Fruit fly (Drosophila melanogaster) whole organism, adult: ENCODE measurements around the gene obst-H.

Experiments used
- CG11617 ChIP-seq: fragments of 200-800 bp; sonication (Bioruptor generic); optimal IDR thresholded peaks from 2 replicates; lab custom pipeline; 2017; ENCODE audit warnings: mild to moderate bottlenecking, missing biosample characterization, missing genetic modification reagents, missing genetic modification characterization
- CG12768 ChIP-seq: fragments of 200-800 bp; sonication (Bioruptor generic); optimal IDR thresholded peaks from 2 replicates; lab custom pipeline; 2017; ENCODE audit warnings: missing biosample characterization, missing genetic modification characterization, mild to moderate bottlenecking, moderate library complexity, missing genetic modification reagents
- CG14711 ChIP-seq: fragments of 200-800 bp; sonication (Bioruptor generic); optimal IDR thresholded peaks from 2 replicates; lab custom pipeline; 2018; ENCODE audit warnings: missing biosample characterization, mild to moderate bottlenecking, missing genetic modification characterization, moderate library complexity
- CG1620 ChIP-seq: fragments of 200-800 bp; sonication (Bioruptor generic); optimal IDR thresholded peaks from 2 replicates; lab custom pipeline; 2016; ENCODE audit warnings: missing biosample characterization, missing genetic modification characterization
- CG33017 ChIP-seq: fragments of 200-800 bp; sonication (Bioruptor generic); optimal IDR thresholded peaks from 2 replicates; lab custom pipeline; 2018; ENCODE audit warnings: missing biosample characterization, mild to moderate bottlenecking, missing genetic modification characterization, moderate library complexity
- CG5204 ChIP-seq: fragments of 200-800 bp; sonication (Bioruptor generic); optimal IDR thresholded peaks from 2 replicates; lab custom pipeline; 2016; ENCODE audit warnings: missing biosample characterization, missing genetic modification characterization
- CG7045 ChIP-seq: fragments of 200-800 bp; sonication (Bioruptor generic); optimal IDR thresholded peaks from 2 replicates; lab custom pipeline; 2017; ENCODE audit warnings: missing biosample characterization, mild to moderate bottlenecking, missing genetic modification characterization
- CG7101 ChIP-seq: fragments of 200-800 bp; sonication (Bioruptor generic); optimal IDR thresholded peaks from 2 replicates; lab custom pipeline; 2018; ENCODE audit warnings: missing biosample characterization, mild to moderate bottlenecking, missing genetic modification characterization, moderate library complexity
- Clk ChIP-seq: fragments of 200-800 bp; sonication (Bioruptor generic); optimal IDR thresholded peaks from 2 replicates; lab custom pipeline; 2017; ENCODE audit warnings: missing biosample characterization, missing genetic modification characterization
- Crg-1 ChIP-seq: fragments of 200-800 bp; sonication (Bioruptor generic); optimal IDR thresholded peaks from 2 replicates; lab custom pipeline; 2016; ENCODE audit warnings: missing biosample characterization, missing genetic modification characterization
- Hr96 ChIP-seq: fragments of 200-800 bp; sonication (Bioruptor generic); optimal IDR thresholded peaks from 2 replicates; lab custom pipeline; 2016; ENCODE audit warnings: missing biosample characterization, missing genetic modification characterization
- Mnt ChIP-seq: fragments of 200-800 bp; sonication (Bioruptor generic); optimal IDR thresholded peaks from 2 replicates; lab custom pipeline; 2016; ENCODE audit warnings: missing biosample characterization, mild to moderate bottlenecking, missing genetic modification characterization
- bab1 ChIP-seq: fragments of 200-800 bp; sonication (Bioruptor generic); optimal IDR thresholded peaks from 3 replicates; lab custom pipeline; 2019; ENCODE audit warnings: missing biosample characterization, mild to moderate bottlenecking, missing genetic modification characterization, moderate library complexity
- cic ChIP-seq: fragments of 200-800 bp; sonication (Bioruptor generic); optimal IDR thresholded peaks from 2 replicates; lab custom pipeline; 2017; ENCODE audit warnings: missing biosample characterization, mild to moderate bottlenecking, missing genetic modification characterization, moderate library complexity
- cnc ChIP-seq, 2 experiments: fragments of >200 bp; optimal IDR thresholded peaks; 2 replicates each; lab custom pipeline; 2017
- kay ChIP-seq: fragments of 200-800 bp; sonication (Bioruptor generic); peaks from one replicate; lab custom pipeline; 2016; ENCODE audit warnings: missing biosample characterization, missing genetic modification characterization, borderline replicate concordance
- ovo ChIP-seq: fragments of 200-800 bp; sonication (Bioruptor generic); optimal IDR thresholded peaks from 2 replicates; lab custom pipeline; 2016; ENCODE audit warnings: missing biosample characterization, missing genetic modification characterization
- pad ChIP-seq: fragments of 200-800 bp; sonication (Bioruptor generic); optimal IDR thresholded peaks from 3 replicates; lab custom pipeline; 2017; ENCODE audit warnings: missing biosample characterization, missing genetic modification characterization, mild to moderate bottlenecking, moderate library complexity, missing genetic modification reagents
- tj ChIP-seq: fragments of 200-800 bp; sonication (Bioruptor generic); optimal IDR thresholded peaks from 3 replicates; lab custom pipeline; 2017; ENCODE audit warnings: missing biosample characterization, mild to moderate bottlenecking, missing genetic modification characterization, moderate library complexity
- toe ChIP-seq: fragments of 200-800 bp; sonication (Bioruptor generic); optimal IDR thresholded peaks from 2 replicates; lab custom pipeline; 2016; ENCODE audit warnings: missing biosample characterization, missing genetic modification characterization

The obst-H gene

DNA sequence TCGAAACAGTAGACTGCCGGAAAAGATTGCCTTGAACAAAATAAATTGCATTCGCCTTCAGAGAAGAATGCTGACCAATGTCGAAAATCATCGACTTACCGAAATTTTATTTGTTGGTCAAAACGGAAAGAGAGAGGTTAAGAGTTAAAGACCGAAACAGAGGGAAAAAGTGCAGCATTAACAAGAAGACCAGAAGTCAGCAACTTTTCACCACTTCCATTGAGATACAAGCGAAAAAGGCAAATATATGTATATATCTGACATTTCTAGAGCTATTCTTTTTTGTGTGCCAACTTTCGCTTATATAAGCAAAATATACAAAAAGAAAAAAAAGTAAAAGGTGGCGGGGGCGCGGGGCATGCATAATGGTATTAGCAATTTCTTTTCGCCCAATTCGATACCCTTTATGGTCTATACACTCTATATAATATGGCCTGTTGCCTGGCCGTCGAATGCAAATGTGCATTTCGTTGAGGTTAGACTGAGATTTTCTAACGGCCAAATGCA is 10.9 kb upstream of the obst-H start:
- TF ChIP-seq tj (GFP tag; lab: Kevin White, UChicago) (peak; percentile 97), CG1620 (GFP tag; lab: Kevin White, UChicago) (no peak)

DNA sequence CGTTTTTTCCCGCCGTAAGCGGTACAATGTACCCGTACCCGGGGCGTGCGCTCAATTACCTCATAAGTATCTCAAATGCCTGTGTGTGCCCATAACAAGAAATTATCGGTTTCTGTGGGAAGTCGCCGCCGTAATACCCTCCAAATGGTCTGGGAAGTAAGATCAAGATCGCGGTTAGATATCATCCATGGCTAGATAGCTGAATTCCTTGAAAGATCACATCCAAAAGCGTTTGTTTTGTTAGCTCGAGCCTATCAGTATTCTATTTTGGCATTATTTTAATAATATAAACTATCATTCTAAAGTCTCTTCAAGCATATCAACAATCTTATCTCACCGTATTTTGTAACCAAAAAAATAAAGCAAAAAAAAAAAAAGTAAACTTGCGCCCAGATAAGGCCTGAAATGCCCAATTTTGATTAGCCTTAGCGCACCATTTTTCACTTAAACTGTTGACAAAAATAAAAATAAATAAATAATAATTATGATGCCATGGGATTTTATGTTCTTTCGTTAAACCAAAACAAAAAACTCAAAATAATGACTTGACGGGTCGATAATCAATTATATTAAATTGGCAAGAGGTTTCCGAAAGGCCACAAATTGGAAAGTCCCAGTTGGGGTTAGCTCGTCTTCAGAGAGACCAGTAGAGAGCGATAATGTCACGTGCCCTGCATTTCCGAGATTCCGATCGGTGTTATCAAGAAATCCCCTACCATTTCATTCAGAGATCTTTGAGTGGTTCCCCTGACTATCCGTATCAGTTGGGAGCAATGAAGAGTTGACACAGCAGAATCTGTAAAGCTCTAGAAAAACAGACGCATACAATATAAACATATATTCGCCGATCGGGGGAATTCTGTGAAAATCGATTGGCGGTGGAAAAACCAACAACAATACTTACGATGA is 9.8 kb upstream of the obst-H start:
- TF ChIP-seq cnc (optimal IDR thresholded peaks at IDR 0.05; lab: Kevin White, UChicago) (no peak), ovo (GFP tag; lab: Kevin White, UChicago) (no peak), CG7045 (no peak), CG7101 (tag; lab: Kevin White, UChicago) (no peak), cic (GFP tag; lab: Kevin White, UChicago) (peak; percentile 63), tj (GFP tag; lab: Kevin White, UChicago) (no peak), Mnt (GFP tag; lab: Kevin White, UChicago) (no peak), kay (GFP tag; lab: Kevin White, UChicago) (peak; percentile 60), CG11617 (GFP tag; lab: Kevin White, UChicago) (no peak), CG12768 (GFP tag; lab: Kevin White, UChicago) (no peak), bab1 (GFP tag; lab: Kevin White, UChicago) (no peak), Clk (GFP tag; lab: Kevin White, UChicago) (no peak), CG33017 (tag; lab: Kevin White, UChicago) (no peak), toe (no peak)

DNA sequence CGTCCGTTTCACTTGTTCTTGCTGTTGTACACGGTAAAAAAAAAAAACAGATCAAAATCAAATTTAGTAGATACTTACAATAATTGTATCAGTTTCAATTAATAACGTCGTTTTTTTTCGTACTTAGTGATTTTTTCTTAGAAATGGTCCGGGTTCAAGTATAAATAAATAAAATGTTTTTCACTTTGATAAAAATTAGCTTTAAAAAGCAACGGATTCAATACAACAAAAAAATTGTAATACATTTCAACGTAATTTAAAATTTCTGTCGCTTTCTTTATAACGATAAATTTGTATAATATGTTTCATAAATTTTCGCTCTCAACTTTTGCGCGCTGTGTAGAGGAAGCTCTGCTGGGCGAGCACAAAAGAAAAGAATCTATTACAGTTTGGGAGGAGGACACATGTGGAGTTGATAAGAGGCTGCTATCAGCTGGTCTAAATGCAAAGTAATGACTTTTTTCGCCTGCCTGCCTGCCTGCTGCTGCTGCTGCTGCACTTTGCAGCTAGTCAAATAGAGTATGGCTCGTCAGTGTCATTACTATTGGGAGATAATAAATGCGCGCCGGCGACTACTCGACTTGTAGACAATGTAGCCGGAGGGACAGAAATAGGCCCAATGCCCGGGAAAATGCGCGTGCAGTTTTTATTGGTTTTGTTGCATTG is 9.0 kb upstream of the obst-H start:
- peak; percentile 65 for TF ChIP-seq CG14711 (tag; lab: Kevin White, UChicago)
- peak; percentile 28 for TF ChIP-seq CG7045
- peak; percentile 63 for TF ChIP-seq CG5204 (GFP tag; lab: Kevin White, UChicago)
- TF ChIP-seq ovo (GFP tag; lab: Kevin White, UChicago) = no peak
- TF ChIP-seq Mnt (GFP tag; lab: Kevin White, UChicago) = peak; percentile 57
- no peak for TF ChIP-seq bab1 (GFP tag; lab: Kevin White, UChicago)
- peak; percentile 58 for TF ChIP-seq cic (GFP tag; lab: Kevin White, UChicago)
- peak; percentile 74 for TF ChIP-seq CG11617 (GFP tag; lab: Kevin White, UChicago)
- TF ChIP-seq Crg-1 (GFP tag; lab: Kevin White, UChicago) = peak; percentile 13
- peak; percentile 6 for TF ChIP-seq CG12768 (GFP tag; lab: Kevin White, UChicago)
- TF ChIP-seq tj (GFP tag; lab: Kevin White, UChicago) = peak; percentile 77
- no peak for TF ChIP-seq cnc (optimal IDR thresholded peaks at IDR 0.05; lab: Kevin White, UChicago)
- peak; percentile 43 for TF ChIP-seq CG33017 (tag; lab: Kevin White, UChicago)
- TF ChIP-seq CG1620 (GFP tag; lab: Kevin White, UChicago) = no peak
- TF ChIP-seq kay (GFP tag; lab: Kevin White, UChicago) = no peak
- peak; percentile 41 for TF ChIP-seq Hr96 (GFP tag; lab: Kevin White, UChicago)
- TF ChIP-seq Clk (GFP tag; lab: Kevin White, UChicago) = no peak
- peak; percentile 50 for TF ChIP-seq toe
- peak; percentile 48 for TF ChIP-seq pad (GFP tag; lab: Kevin White, UChicago)
- TF ChIP-seq CG7101 (tag; lab: Kevin White, UChicago) = peak; percentile 49

DNA sequence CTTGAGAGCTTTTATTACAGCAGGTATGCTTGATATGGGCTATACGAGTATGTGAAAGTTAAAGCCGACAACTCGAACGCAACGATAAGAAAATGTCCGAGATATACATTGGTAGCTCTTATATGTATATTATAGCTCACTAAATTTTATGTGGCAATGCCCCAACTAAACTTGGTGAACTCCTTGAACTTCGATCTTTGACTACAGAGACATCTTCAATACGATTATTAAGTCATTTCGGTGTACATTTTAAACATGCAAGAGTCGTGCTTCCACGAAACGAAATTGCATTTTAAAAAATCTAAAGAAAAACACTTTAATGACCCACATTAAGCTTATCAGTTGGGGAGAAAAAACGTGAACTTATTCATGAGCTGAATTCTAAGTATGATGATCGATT is 7.5 kb upstream of the obst-H start:
- TF ChIP-seq kay (GFP tag; lab: Kevin White, UChicago) = peak; percentile 38
- TF ChIP-seq Hr96 (GFP tag; lab: Kevin White, UChicago) = no peak
- TF ChIP-seq toe = no peak

DNA sequence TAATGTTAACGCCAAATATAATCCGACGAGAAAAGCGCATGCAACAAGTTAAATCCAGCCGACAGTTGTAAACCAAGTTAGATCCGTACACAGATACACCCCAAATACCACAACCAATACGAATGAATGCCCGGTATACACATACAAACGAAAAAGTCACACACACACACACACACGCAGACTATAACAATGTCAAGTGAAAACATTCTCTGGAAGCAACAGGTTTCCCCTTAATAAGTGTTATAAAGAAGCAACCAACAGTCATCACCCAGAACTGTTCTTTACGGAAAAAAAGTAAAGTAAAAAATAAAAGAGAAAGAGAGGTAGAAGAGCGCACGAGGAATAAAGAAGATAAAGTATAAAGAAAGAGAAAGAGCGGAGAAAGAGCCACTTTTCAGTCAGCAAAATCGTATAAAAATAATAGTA is 6.8 kb upstream of the obst-H start:
- TF ChIP-seq tj (GFP tag; lab: Kevin White, UChicago) (no peak), Hr96 (GFP tag; lab: Kevin White, UChicago) (no peak), pad (GFP tag; lab: Kevin White, UChicago) (peak; percentile 92)

DNA sequence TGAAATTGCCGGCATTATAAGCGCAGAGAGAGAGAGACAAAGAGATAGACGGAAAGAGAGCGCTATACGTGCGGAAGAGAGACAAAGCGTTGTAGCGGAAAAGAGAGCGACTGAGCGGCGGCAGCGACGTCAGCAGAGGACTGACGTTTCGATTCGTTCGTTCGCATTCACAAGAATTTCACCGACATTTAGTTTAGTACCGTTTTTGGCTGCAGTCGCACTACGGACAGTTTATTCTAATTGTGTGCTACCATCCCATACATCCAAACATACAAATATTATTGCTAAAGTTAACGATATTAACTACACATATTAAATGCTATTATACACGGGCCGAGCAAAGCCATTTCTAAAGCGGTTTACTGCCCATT is 6.2 kb upstream of the obst-H start, which contains the start of gene CrebA:
Gene CrebA, plus strand, starts transcription at position 168 of the 371 bp plus-strand sequence.
- TF ChIP-seq cnc (optimal IDR thresholded peaks at IDR 0.05; lab: Kevin White, UChicago) = no peak
- no peak for TF ChIP-seq tj (GFP tag; lab: Kevin White, UChicago)
- no peak for TF ChIP-seq bab1 (GFP tag; lab: Kevin White, UChicago)
- no peak for TF ChIP-seq CG14711 (tag; lab: Kevin White, UChicago)
- no peak for TF ChIP-seq cic (GFP tag; lab: Kevin White, UChicago)
- TF ChIP-seq ovo (GFP tag; lab: Kevin White, UChicago) = no peak
- TF ChIP-seq kay (GFP tag; lab: Kevin White, UChicago) = peak; percentile 21
- TF ChIP-seq toe = no peak
